Worm (Caenorhabditis elegans) whole organism, mixed stage, embryonic: ENCODE data around the gene K01H12.4.

Experiments
- M03D4.4 ChIP-seq: sonication (generic microtip); optimal IDR thresholded peaks from 2 replicates; lab custom pipeline; 2017; ENCODE audit warnings: mild to moderate bottlenecking, missing genetic modification characterization, missing compliant biosample characterization
- blmp-1 ChIP-seq: fragments of 150-350 bp; optimal IDR thresholded peaks from 2 replicates; lab custom pipeline; 2014; ENCODE audit warnings: missing biosample characterization, missing genetic modification characterization
- ceh-39 ChIP-seq: fragments of 150-350 bp; optimal IDR thresholded peaks from 2 replicates; lab custom pipeline; 2014; ENCODE audit warnings: missing biosample characterization, missing genetic modification characterization
- ceh-43 ChIP-seq: fragments of 200-800 bp; sonication (Bioruptor generic); optimal IDR thresholded peaks from 2 replicates; lab custom pipeline; 2018; ENCODE audit warnings: mild to moderate bottlenecking, missing genetic modification characterization, moderate library complexity, missing compliant biosample characterization
- ceh-83 ChIP-seq: fragments of 200-800 bp; sonication (Bioruptor generic); optimal IDR thresholded peaks from 2 replicates; lab custom pipeline; 2018; ENCODE audit warnings: mild to moderate bottlenecking, missing genetic modification characterization, missing compliant biosample characterization
- ces-1 ChIP-seq: fragments of 150-350 bp; optimal IDR thresholded peaks from 2 replicates; lab custom pipeline; 2014; ENCODE audit warnings: missing biosample characterization, missing genetic modification reagents, missing genetic modification characterization
- cnd-1 ChIP-seq: fragments of 200-800 bp; sonication (Bioruptor generic); optimal IDR thresholded peaks from 2 replicates; lab custom pipeline; 2018; ENCODE audit warnings: mild to moderate bottlenecking, missing genetic modification characterization, missing compliant biosample characterization
- drap-1 ChIP-seq: fragments of 200-800 bp; sonication (Bioruptor generic); optimal IDR thresholded peaks from 3 replicates; lab custom pipeline; 2018; ENCODE audit warnings: mild to moderate bottlenecking, missing genetic modification characterization, missing compliant biosample characterization
- elt-1 ChIP-seq: sonication (generic microtip); optimal IDR thresholded peaks from 2 replicates; lab custom pipeline; 2017; ENCODE audit warnings: missing genetic modification characterization, mild to moderate bottlenecking, missing compliant biosample characterization, antibody characterized with exemption, moderate library complexity, borderline replicate concordance; ENCODE audit not compliant: insufficient read depth
- elt-3 ChIP-seq: fragments of 150-350 bp; optimal IDR thresholded peaks from 2 replicates; lab custom pipeline; 2014; ENCODE audit warnings: missing biosample characterization, missing genetic modification characterization
- flh-1 ChIP-seq: fragments of 200-800 bp; sonication (Bioruptor generic); optimal IDR thresholded peaks from 2 replicates; lab custom pipeline; 2018; ENCODE audit warnings: mild to moderate bottlenecking, missing genetic modification characterization, moderate library complexity, missing compliant biosample characterization
- hlh-1 ChIP-seq: fragments of 150-350 bp; optimal IDR thresholded peaks from 2 replicates; lab custom pipeline; 2014; ENCODE audit warnings: missing biosample characterization, missing genetic modification reagents, missing genetic modification characterization
- lin-13 ChIP-seq: fragments of 150-350 bp; optimal IDR thresholded peaks from 2 replicates; lab custom pipeline; 2014; ENCODE audit warnings: missing biosample characterization, missing genetic modification characterization
- lin-32 ChIP-seq: fragments of 200-800 bp; sonication (Bioruptor generic); optimal IDR thresholded peaks from 2 replicates; lab custom pipeline; 2018; ENCODE audit warnings: mild to moderate bottlenecking, missing genetic modification characterization, missing compliant biosample characterization
- lsy-2 ChIP-seq: fragments of 150-350 bp; optimal IDR thresholded peaks from 2 replicates; lab custom pipeline; 2014; ENCODE audit warnings: missing biosample characterization, missing genetic modification characterization
- mab-5 ChIP-seq: fragments of 150-350 bp; optimal IDR thresholded peaks from 2 replicates; lab custom pipeline; 2014; ENCODE audit warnings: missing biosample characterization, missing genetic modification characterization
- mls-2 ChIP-seq: sonication (generic microtip); optimal IDR thresholded peaks from 2 replicates; lab custom pipeline; 2016; ENCODE audit warnings: mild to moderate bottlenecking, missing genetic modification characterization, moderate library complexity, missing compliant biosample characterization
- nhr-2 ChIP-seq: fragments of 150-350 bp; optimal IDR thresholded peaks from 2 replicates; lab custom pipeline; 2014; ENCODE audit warnings: missing biosample characterization, missing genetic modification characterization
- nhr-237 ChIP-seq: fragments of 150-350 bp; optimal IDR thresholded peaks from 2 replicates; lab custom pipeline; 2014; ENCODE audit warnings: missing biosample characterization, missing genetic modification characterization
- nhr-28 ChIP-seq: fragments of 150-350 bp; optimal IDR thresholded peaks from 2 replicates; lab custom pipeline; 2014; ENCODE audit warnings: missing biosample characterization, missing genetic modification characterization
- nhr-76 ChIP-seq: sonication (generic microtip); optimal IDR thresholded peaks from 2 replicates; lab custom pipeline; 2017; ENCODE audit warnings: missing biosample characterization, missing genetic modification characterization
- pha-4 ChIP-seq: fragments of 150-350 bp; optimal IDR thresholded peaks from 2 replicates; lab custom pipeline; 2018; ENCODE audit warnings: missing biosample characterization, missing genetic modification reagents, missing genetic modification characterization
- snpc-4 ChIP-seq: fragments of 150-350 bp; optimal IDR thresholded peaks from 2 replicates; lab custom pipeline; 2014; ENCODE audit warnings: missing biosample characterization, missing genetic modification characterization
- sptf-1 ChIP-seq: sonication (generic microtip); optimal IDR thresholded peaks from 2 replicates; lab custom pipeline; 2017; ENCODE audit warnings: mild to moderate bottlenecking, missing genetic modification characterization, moderate library complexity, missing compliant biosample characterization
- tbx-8 ChIP-seq: fragments of 200-800 bp; sonication (Bioruptor generic); optimal IDR thresholded peaks from 2 replicates; lab custom pipeline; 2018; ENCODE audit warnings: mild to moderate bottlenecking, missing genetic modification characterization, moderate library complexity, missing compliant biosample characterization
- unc-120 ChIP-seq: sonication (generic microtip); optimal IDR thresholded peaks from 2 replicates; lab custom pipeline; 2017; ENCODE audit warnings: missing genetic modification characterization, missing compliant biosample characterization; ENCODE audit not compliant: poor library complexity, severe bottlenecking
- unc-39 ChIP-seq: fragments of 150-350 bp; optimal IDR thresholded peaks from 2 replicates; lab custom pipeline; 2014; ENCODE audit warnings: missing biosample characterization, missing genetic modification characterization
- unc-62 ChIP-seq: fragments of 150-350 bp; optimal IDR thresholded peaks from 2 replicates; lab custom pipeline; 2014; ENCODE audit warnings: missing biosample characterization, missing genetic modification reagents, missing genetic modification characterization
- ztf-11 ChIP-seq: fragments of 150-350 bp; optimal IDR thresholded peaks from 2 replicates; lab custom pipeline; 2014; ENCODE audit warnings: missing biosample characterization, missing genetic modification characterization

K01H12.4 gene

DNA sequence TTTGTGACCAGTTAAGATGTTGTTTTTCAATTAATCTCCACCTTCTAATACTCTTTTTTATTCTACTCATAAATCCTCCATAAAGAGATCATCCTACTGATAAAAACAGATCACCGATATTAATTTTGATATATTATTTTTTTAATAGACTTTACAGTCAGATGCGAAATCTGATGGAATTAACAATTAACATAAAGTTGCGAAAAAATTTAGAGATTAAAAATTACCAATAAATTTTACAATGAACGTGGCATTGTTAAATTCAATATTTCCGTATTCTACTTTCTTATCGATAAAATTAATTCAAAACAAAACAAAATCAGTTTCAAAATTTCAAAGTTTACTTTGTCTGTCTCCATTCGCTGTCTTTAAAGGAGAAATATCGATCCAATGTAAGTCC lies at the start of gene K01H12.4:
Gene K01H12.4, plus strand, starts transcription at position 301 of the 400 bp plus-strand sequence.
- no peak for TF ChIP-seq unc-39 (tag; lab: Kevin White, UChicago)
- no peak for TF ChIP-seq cnd-1 (tag; lab: Kevin White, UChicago)
- no peak for TF ChIP-seq hlh-1 (tag; lab: Kevin White, UChicago)
- TF ChIP-seq snpc-4 (tag; lab: Kevin White, UChicago): no peak
- no peak for TF ChIP-seq blmp-1 (tag; lab: Kevin White, UChicago)
- TF ChIP-seq lsy-2 (tag; lab: Kevin White, UChicago): no peak
- no peak for TF ChIP-seq nhr-76
- no peak for TF ChIP-seq unc-120 (tag; lab: Kevin White, UChicago)
- TF ChIP-seq flh-1 (GFP tag; lab: Kevin White, UChicago): no peak
- TF ChIP-seq sptf-1: no peak
- TF ChIP-seq nhr-28 (tag; lab: Kevin White, UChicago): no peak
- no peak for TF ChIP-seq M03D4.4 (tag; lab: Kevin White, UChicago)
- TF ChIP-seq, all 35 proteins: peak for 0

DNA sequence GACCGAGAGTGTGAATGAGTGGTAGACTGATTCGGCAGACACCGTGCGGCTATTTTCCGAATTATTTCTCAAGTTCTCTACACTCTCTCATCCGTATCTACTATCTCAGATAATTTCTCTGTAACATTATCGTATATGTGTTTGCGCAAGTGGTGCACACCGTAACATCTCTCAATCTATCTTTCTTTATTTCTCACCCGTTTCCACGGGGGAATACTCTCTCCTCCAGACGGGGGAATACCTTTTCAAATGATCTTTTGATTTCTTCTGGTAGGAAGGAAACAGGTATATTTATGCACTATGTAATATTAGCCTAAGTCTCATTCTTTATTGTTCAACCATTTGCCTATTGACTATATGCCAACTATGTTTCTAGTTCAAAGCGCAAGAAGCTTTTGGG lies 45.8 kb upstream of the K01H12.4 start:
- TF ChIP-seq elt-3 (tag; lab: Kevin White, UChicago) (peak; percentile 4), snpc-4 (tag; lab: Kevin White, UChicago) (no peak), ceh-43 (no peak), unc-39 (tag; lab: Kevin White, UChicago) (no peak), cnd-1 (tag; lab: Kevin White, UChicago) (no peak), hlh-1 (tag; lab: Kevin White, UChicago) (no peak), mab-5 (tag; lab: Kevin White, UChicago) (no peak), pha-4 (peak; percentile 50), ces-1 (GFP tag; lab: Kevin White, UChicago) (no peak), nhr-2 (tag; lab: Kevin White, UChicago) (no peak), tbx-8 (no peak), elt-1 (tag; lab: Kevin White, UChicago) (peak; percentile 78), nhr-76 (no peak), lsy-2 (tag; lab: Kevin White, UChicago) (peak; percentile 27), ztf-11 (tag; lab: Kevin White, UChicago) (no peak), unc-62 (peak; percentile 40), nhr-237 (tag; lab: Kevin White, UChicago) (peak; percentile 53), ceh-39 (peak; percentile 24), sptf-1 (no peak), drap-1 (GFP tag; lab: Kevin White, UChicago) (no peak)
- TF ChIP-seq, all 35 proteins: peak for 7

DNA sequence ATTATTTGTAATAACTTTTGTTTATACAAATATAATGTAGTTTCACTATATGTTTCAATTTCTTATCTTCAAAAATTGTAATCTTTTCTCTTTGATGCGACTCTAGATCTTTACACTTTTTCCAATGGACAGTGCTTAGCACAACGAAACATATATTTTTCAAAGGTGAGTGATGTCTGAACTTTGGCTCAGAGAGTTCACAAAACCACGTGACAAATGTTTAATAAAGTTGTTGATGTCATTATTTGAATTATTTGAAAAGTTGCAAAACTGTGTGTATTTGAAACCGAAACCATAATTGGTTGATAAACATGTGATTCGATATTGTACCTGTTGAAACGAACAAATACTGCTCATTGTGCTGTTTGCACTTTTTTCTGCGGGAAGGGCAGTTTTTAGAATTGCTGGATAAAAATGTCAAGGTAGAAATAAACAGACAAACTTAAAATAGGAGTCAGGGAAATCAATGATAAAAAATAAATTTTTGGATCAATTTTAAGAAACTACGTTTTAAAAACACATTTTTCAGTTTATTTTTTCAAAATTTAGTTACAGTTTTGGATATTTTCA lies 44.7 kb upstream of the K01H12.4 start:
- TF ChIP-seq hlh-1 (tag; lab: Kevin White, UChicago) (no peak), elt-1 (tag; lab: Kevin White, UChicago) (no peak), lin-32 (GFP tag; lab: Kevin White, UChicago) (no peak), flh-1 (GFP tag; lab: Kevin White, UChicago) (no peak), ces-1 (GFP tag; lab: Kevin White, UChicago) (no peak), lsy-2 (tag; lab: Kevin White, UChicago) (no peak), lin-13 (tag; lab: Kevin White, UChicago) (no peak), nhr-2 (tag; lab: Kevin White, UChicago) (no peak), mls-2 (tag; lab: Kevin White, UChicago) (no peak), cnd-1 (tag; lab: Kevin White, UChicago) (no peak), ztf-11 (tag; lab: Kevin White, UChicago) (no peak), ceh-83 (no peak), nhr-237 (tag; lab: Kevin White, UChicago) (no peak), elt-3 (tag; lab: Kevin White, UChicago) (no peak), tbx-8 (no peak), unc-120 (tag; lab: Kevin White, UChicago) (no peak), sptf-1 (no peak), blmp-1 (tag; lab: Kevin White, UChicago) (no peak), drap-1 (GFP tag; lab: Kevin White, UChicago) (no peak), unc-39 (tag; lab: Kevin White, UChicago) (no peak)

DNA sequence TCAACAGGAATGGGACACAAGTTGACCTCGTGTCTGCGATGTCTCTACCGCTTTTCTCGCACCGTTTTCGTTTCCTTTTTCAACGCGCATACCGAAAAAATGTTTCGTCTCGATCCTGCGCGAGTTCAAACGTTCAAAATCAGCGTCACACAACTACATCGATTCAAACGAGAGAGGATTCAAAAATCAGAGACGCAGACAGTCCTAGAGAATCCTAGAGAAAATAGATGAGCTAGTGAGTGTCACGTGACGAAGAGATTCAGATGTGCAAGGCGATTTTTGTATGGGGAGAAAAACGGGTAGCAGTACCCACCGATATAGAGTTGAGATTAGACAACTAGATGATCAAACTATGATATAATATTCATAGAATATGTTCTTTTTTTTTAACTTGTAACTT lies 42.9 kb upstream of the K01H12.4 start:
- TF ChIP-seq nhr-2 (tag; lab: Kevin White, UChicago) (no peak), ceh-39 (no peak), unc-120 (tag; lab: Kevin White, UChicago) (no peak)
